Worm (Caenorhabditis elegans) whole organism, mixed stage, embryonic: ENCODE measurements around the gene F15A8.1.

Source experiments
- ces-1 ChIP-seq: fragments of 150-350 bp; optimal IDR thresholded peaks from 2 replicates; lab custom pipeline; 2014; ENCODE audit warnings: missing biosample characterization, missing genetic modification reagents, missing genetic modification characterization
- elt-1 ChIP-seq: sonication (generic microtip); optimal IDR thresholded peaks from 2 replicates; lab custom pipeline; 2017; ENCODE audit warnings: missing genetic modification characterization, mild to moderate bottlenecking, missing compliant biosample characterization, antibody characterized with exemption, moderate library complexity, borderline replicate concordance; ENCODE audit not compliant: insufficient read depth
- lsy-2 ChIP-seq: fragments of 150-350 bp; optimal IDR thresholded peaks from 2 replicates; lab custom pipeline; 2014; ENCODE audit warnings: missing biosample characterization, missing genetic modification characterization
- sem-2 ChIP-seq: fragments of 200-800 bp; sonication (Bioruptor generic); optimal IDR thresholded peaks from 2 replicates; lab custom pipeline; 2018; ENCODE audit warnings: mild to moderate bottlenecking, missing genetic modification characterization, missing compliant biosample characterization
- sptf-1 ChIP-seq: sonication (generic microtip); optimal IDR thresholded peaks from 2 replicates; lab custom pipeline; 2017; ENCODE audit warnings: mild to moderate bottlenecking, missing genetic modification characterization, moderate library complexity, missing compliant biosample characterization
- unc-39 ChIP-seq: fragments of 150-350 bp; optimal IDR thresholded peaks from 2 replicates; lab custom pipeline; 2014; ENCODE audit warnings: missing biosample characterization, missing genetic modification characterization

F15A8.1 gene

ce11 chrX:4490400-4490799 is 49.7 kb downstream of the F15A8.1 start:
- TF ChIP-seq sptf-1 (tag; lab: Kevin White, UChicago): no peak
- TF ChIP-seq unc-39 (tag; lab: Kevin White, UChicago): no peak
- no peak for TF ChIP-seq elt-1 (tag; lab: Kevin White, UChicago)
- no peak for TF ChIP-seq sem-2 (GFP tag; lab: Kevin White, UChicago)
- TF ChIP-seq lsy-2 (tag; lab: Kevin White, UChicago): no peak
- peak; percentile 15 for TF ChIP-seq ces-1
